Fruit fly (Drosophila melanogaster) whole organism, embryonic: ENCODE results near the gene Taf2.

Experiments
- Abd-B ChIP-seq: fragments of 200-800 bp; sonication (Bioruptor generic); optimal IDR thresholded peaks from 2 replicates; lab custom pipeline; 2018; ENCODE audit warnings: missing biosample characterization, mild to moderate bottlenecking, missing genetic modification characterization, moderate library complexity
- Ada2b ChIP-seq: fragments of 200-800 bp; sonication (Bioruptor generic); IDR thresholded peaks from 2 replicates; pipeline ENCODE4 v1.3.6; 2022; ENCODE audit warnings: missing biosample characterization, missing genetic modification characterization
- Atf3 ChIP-seq: fragments of 200-800 bp; sonication (Bioruptor generic); optimal IDR thresholded peaks from 3 replicates; lab custom pipeline; 2016; ENCODE audit warnings: missing biosample characterization, missing genetic modification characterization
- CG10274 ChIP-seq: fragments of 200-800 bp; sonication (Bioruptor generic); optimal IDR thresholded peaks from 3 replicates; lab custom pipeline; 2017; ENCODE audit warnings: missing biosample characterization, mild to moderate bottlenecking, missing genetic modification characterization
- CG10654 ChIP-seq: fragments of 200-800 bp; sonication (Bioruptor generic); optimal IDR thresholded peaks from 2 replicates; lab custom pipeline; 2016; ENCODE audit warnings: missing biosample characterization, missing genetic modification characterization
- CG11456 ChIP-seq: fragments of 200-800 bp; sonication (Bioruptor generic); IDR thresholded peaks from 3 replicates; pipeline ENCODE4 v1.3.6; 2022; ENCODE audit warnings: missing biosample characterization, missing genetic modification characterization
- CG12391 ChIP-seq: fragments of 200-800 bp; sonication (Bioruptor generic); optimal IDR thresholded peaks from 3 replicates; lab custom pipeline; 2018; ENCODE audit warnings: missing biosample characterization, mild to moderate bottlenecking, missing genetic modification characterization, moderate library complexity
- CG13775 ChIP-seq: fragments of 200-800 bp; sonication (Bioruptor generic); optimal IDR thresholded peaks from 3 replicates; lab custom pipeline; 2017; ENCODE audit warnings: missing biosample characterization, mild to moderate bottlenecking, missing genetic modification characterization
- CG17568 ChIP-seq: fragments of 200-800 bp; sonication (Bioruptor generic); optimal IDR thresholded peaks from 2 replicates; lab custom pipeline; 2018; ENCODE audit warnings: missing biosample characterization, mild to moderate bottlenecking, missing genetic modification characterization, moderate library complexity
- CG17912 ChIP-seq: fragments of 200-800 bp; sonication (Bioruptor generic); optimal IDR thresholded peaks from 2 replicates; lab custom pipeline; 2018; ENCODE audit warnings: missing biosample characterization, mild to moderate bottlenecking, missing genetic modification characterization
- CG31388 ChIP-seq: fragments of 200-800 bp; sonication (Bioruptor generic); optimal IDR thresholded peaks from 2 replicates; lab custom pipeline; 2016; ENCODE audit warnings: missing biosample characterization, missing genetic modification characterization
- CG4328 ChIP-seq: fragments of 200-800 bp; sonication (Bioruptor generic); optimal IDR thresholded peaks from 3 replicates; lab custom pipeline; 2017; ENCODE audit warnings: missing biosample characterization, missing genetic modification reagents, missing genetic modification characterization
- CG43689 ChIP-seq: fragments of 200-800 bp; sonication (Bioruptor generic); IDR thresholded peaks from 2 replicates; pipeline ENCODE4 v1.3.6; 2022; ENCODE audit warnings: missing biosample characterization, missing genetic modification characterization
- CG4820 ChIP-seq: fragments of 200-800 bp; sonication (Bioruptor generic); optimal IDR thresholded peaks from 3 replicates; lab custom pipeline; 2016; ENCODE audit warnings: missing biosample characterization, missing genetic modification characterization
- CG5953 ChIP-seq: fragments of 200-800 bp; sonication (Bioruptor generic); IDR thresholded peaks from 2 replicates; pipeline ENCODE4 v1.3.6; 2022; ENCODE audit warnings: missing biosample characterization, missing genetic modification characterization
- CG6683 ChIP-seq: fragments of 200-800 bp; sonication (Bioruptor generic); optimal IDR thresholded peaks from 2 replicates; lab custom pipeline; 2017; ENCODE audit warnings: missing biosample characterization, mild to moderate bottlenecking, missing genetic modification characterization, missing genetic modification reagents
- CG6791 ChIP-seq: fragments of 200-800 bp; sonication (Bioruptor generic); IDR thresholded peaks from 3 replicates; pipeline ENCODE4 v1.3.6; 2022; ENCODE audit warnings: missing biosample characterization, missing genetic modification characterization; ENCODE audit not compliant: partially characterized antibody
- CG8290 ChIP-seq, 3 experiments: fragments of 200-800 bp; sonication (Bioruptor generic); optimal IDR thresholded peaks; 2 replicates each; lab custom pipeline; 2016 to 2019; ENCODE audit warnings: missing biosample characterization in 3 of 3, missing genetic modification characterization in 3 of 3, mild to moderate bottlenecking in 2 of 3, moderate library complexity in 1 of 3
- CG8359 ChIP-seq: fragments of 200-800 bp; sonication (Bioruptor generic); optimal IDR thresholded peaks from 2 replicates; lab custom pipeline; 2017; ENCODE audit warnings: missing biosample characterization, mild to moderate bottlenecking, missing genetic modification characterization, borderline replicate concordance
- CG8388 ChIP-seq: fragments of 200-800 bp; sonication (Bioruptor generic); optimal IDR thresholded peaks from 2 replicates; lab custom pipeline; 2019; ENCODE audit warnings: missing biosample characterization, mild to moderate bottlenecking, missing genetic modification characterization, moderate library complexity
- CG8478 ChIP-seq: fragments of >200 bp; optimal IDR thresholded peaks from 2 replicates; lab custom pipeline; 2018
- CG9215 ChIP-seq: fragments of 200-800 bp; sonication (Bioruptor generic); IDR thresholded peaks from 2 replicates; pipeline ENCODE4 v1.3.6; 2022; ENCODE audit warnings: missing biosample characterization, missing genetic modification characterization
- Camta ChIP-seq: fragments of 200-800 bp; sonication (Bioruptor generic); optimal IDR thresholded peaks from 2 replicates; lab custom pipeline; 2016; ENCODE audit warnings: missing biosample characterization, missing genetic modification characterization
- Dll ChIP-seq: fragments of 200-800 bp; sonication (Bioruptor generic); IDR thresholded peaks from 4 replicates; pipeline ENCODE4 v1.3.6; 2022; ENCODE audit warnings: missing biosample characterization, missing genetic modification characterization; ENCODE audit not compliant: partially characterized antibody
- HHEX ChIP-seq: fragments of 200-800 bp; sonication (Bioruptor generic); optimal IDR thresholded peaks from 3 replicates; lab custom pipeline; 2017; ENCODE audit warnings: missing biosample characterization, mild to moderate bottlenecking, missing genetic modification characterization, missing genetic modification reagents
- Hr39 ChIP-seq: fragments of >200 bp; optimal IDR thresholded peaks from 2 replicates; lab custom pipeline; 2017
- MTF-1 ChIP-seq: fragments of 200-800 bp; sonication (Bioruptor generic); optimal IDR thresholded peaks from 2 replicates; lab custom pipeline; 2018; ENCODE audit warnings: missing biosample characterization, mild to moderate bottlenecking, missing genetic modification characterization, borderline replicate concordance
- Neu2 ChIP-seq: fragments of 200-800 bp; sonication (Bioruptor generic); optimal IDR thresholded peaks from 3 replicates; lab custom pipeline; 2016; ENCODE audit warnings: missing biosample characterization, missing genetic modification characterization, borderline replicate concordance
- Nf-YA ChIP-seq: fragments of 200-800 bp; sonication (Bioruptor generic); IDR thresholded peaks from 2 replicates; pipeline ENCODE4 v1.3.6; 2022; ENCODE audit warnings: missing biosample characterization, missing genetic modification characterization
- Sox100B ChIP-seq: fragments of 200-800 bp; sonication (Bioruptor generic); optimal IDR thresholded peaks from 3 replicates; lab custom pipeline; 2018; ENCODE audit warnings: missing biosample characterization, mild to moderate bottlenecking, missing genetic modification characterization
- Taf1 ChIP-seq: fragments of 200-800 bp; sonication (Bioruptor generic); IDR thresholded peaks from 2 replicates; pipeline ENCODE4 v1.3.6; 2022; ENCODE audit warnings: missing biosample characterization, missing genetic modification characterization
- YL-1 ChIP-seq: fragments of 200-800 bp; sonication (Bioruptor generic); optimal IDR thresholded peaks from 3 replicates; lab custom pipeline; 2017; ENCODE audit warnings: missing biosample characterization, mild to moderate bottlenecking, missing genetic modification characterization
- al ChIP-seq: fragments of 200-800 bp; sonication (Bioruptor generic); IDR thresholded peaks from 2 replicates; pipeline ENCODE4 v1.3.6; 2022; ENCODE audit warnings: missing biosample characterization, missing genetic modification characterization
- ara ChIP-seq: fragments of 200-800 bp; sonication (Bioruptor generic); IDR thresholded peaks from 2 replicates; pipeline ENCODE4 v1.3.6; 2022; ENCODE audit warnings: missing biosample characterization, missing genetic modification characterization
- bab2 ChIP-seq: fragments of 200-800 bp; sonication (Bioruptor generic); optimal IDR thresholded peaks from 2 replicates; lab custom pipeline; 2016; ENCODE audit warnings: missing biosample characterization, missing genetic modification characterization
- bigmax ChIP-seq: fragments of 200-800 bp; sonication (Bioruptor generic); optimal IDR thresholded peaks from 2 replicates; lab custom pipeline; 2018; ENCODE audit warnings: missing biosample characterization, mild to moderate bottlenecking, missing genetic modification characterization
- chinmo ChIP-seq: fragments of 200-800 bp; sonication (Bioruptor generic); IDR thresholded peaks from 4 replicates; pipeline ENCODE4 v1.3.6; 2022; ENCODE audit warnings: missing biosample characterization, missing genetic modification characterization; ENCODE audit not compliant: partially characterized antibody
- cwo ChIP-seq: fragments of 200-800 bp; sonication (Bioruptor generic); optimal IDR thresholded peaks from 3 replicates; lab custom pipeline; 2017; ENCODE audit warnings: missing biosample characterization, missing genetic modification characterization, mild to moderate bottlenecking, moderate library complexity, missing genetic modification reagents
- dmrt11E ChIP-seq: fragments of 200-800 bp; sonication (Bioruptor generic); optimal IDR thresholded peaks from 3 replicates; lab custom pipeline; 2018; ENCODE audit warnings: missing biosample characterization, mild to moderate bottlenecking, missing genetic modification characterization, moderate library complexity
- esg ChIP-seq: fragments of 200-800 bp; sonication (Bioruptor generic); conservative IDR thresholded peaks from 2 replicates; pipeline ENCODE4 v1.3.6; 2022; ENCODE audit warnings: missing biosample characterization, missing genetic modification characterization
- fd96Cb ChIP-seq: fragments of 200-800 bp; sonication (Bioruptor generic); optimal IDR thresholded peaks from 2 replicates; lab custom pipeline; 2018; ENCODE audit warnings: missing biosample characterization, mild to moderate bottlenecking, missing genetic modification characterization, moderate library complexity
- hkb ChIP-seq, 2 experiments: fragments of 200-800 bp in 1 of 2; fragments of >200 bp in 1 of 2; sonication (Bioruptor generic) in 1 of 2; IDR thresholded peaks in 1 of 2; optimal IDR thresholded peaks in 1 of 2; 2 replicates each; pipeline versions ENCODE4 v1.3.6 to Lab custom; 2017 to 2022; ENCODE audit warnings: missing biosample characterization in 1 of 2, missing genetic modification characterization in 1 of 2
- jumu ChIP-seq: fragments of 200-800 bp; sonication (Bioruptor generic); optimal IDR thresholded peaks from 3 replicates; lab custom pipeline; 2016; ENCODE audit warnings: missing biosample characterization, missing genetic modification characterization
- mld ChIP-seq: fragments of 200-800 bp; sonication (Bioruptor generic); IDR thresholded peaks from 3 replicates; pipeline ENCODE4 v1.3.6; 2022; ENCODE audit warnings: missing biosample characterization, missing genetic modification characterization; ENCODE audit not compliant: partially characterized antibody
- onecut ChIP-seq: fragments of 200-800 bp; sonication (Bioruptor generic); IDR thresholded peaks from 2 replicates; pipeline ENCODE4 v1.3.6; 2022; ENCODE audit warnings: missing biosample characterization, missing genetic modification characterization
- pan ChIP-seq, 4 experiments: fragments of >200 bp in 3 of 4; fragments of 200-800 bp in 1 of 4; sonication (Bioruptor generic) in 1 of 4; optimal IDR thresholded peaks in 3 of 4; IDR thresholded peaks in 1 of 4; 2 replicates each; pipeline versions ENCODE4 v1.3.6 to Lab custom; 2017 to 2022; ENCODE audit warnings: missing biosample characterization in 2 of 4, missing genetic modification characterization in 2 of 4, mixed read lengths in 1 of 4
- row ChIP-seq: fragments of 200-800 bp; sonication (Bioruptor generic); IDR thresholded peaks from 3 replicates; pipeline ENCODE4 v1.3.6; 2022; ENCODE audit warnings: missing biosample characterization, missing genetic modification characterization
- salm ChIP-seq: fragments of 200-800 bp; sonication (Bioruptor generic); optimal IDR thresholded peaks from 2 replicates; lab custom pipeline; 2018; ENCODE audit warnings: missing biosample characterization, mild to moderate bottlenecking, missing genetic modification characterization

Gene Taf2

dm6 chr3L:9888630-9889130 is at the start of gene Taf2, which contains the start of gene CalpB (continued):
- TF ChIP-seq bigmax (GFP tag; lab: Kevin White, UChicago) = no peak
- peak; percentile 92 for TF ChIP-seq row
- no peak for TF ChIP-seq chinmo (GFP tag; lab: Robert Waterston, UW)
- TF ChIP-seq CG8290 (GFP tag; optimal IDR thresholded peaks at IDR 0.05; lab: Kevin White, UChicago) = no peak
- no peak for TF ChIP-seq CG8290 (tag; optimal IDR thresholded peaks at IDR 0.05; lab: Kevin White, UChicago)
- peak; percentile 24; the same call in 1 of the 2 replicates for TF ChIP-seq ara (GFP tag; lab: Robert Waterston, UW)
- TF ChIP-seq Neu2 (GFP tag; lab: Kevin White, UChicago) = no peak
- no peak for TF ChIP-seq CG8478
- TF ChIP-seq MTF-1 (GFP tag; lab: Kevin White, UChicago) = no peak
- no peak; the same call in 1 of the 2 replicates for TF ChIP-seq CG43689
- no peak for TF ChIP-seq jumu
- peak; percentile 82 for TF ChIP-seq dmrt11E (tag; lab: Kevin White, UChicago)
- TF ChIP-seq CG6683 = no peak
- peak; percentile 59 for TF ChIP-seq esg (GFP tag; lab: Robert Waterston, UW)
- peak; percentile 93 for TF ChIP-seq fd96Cb (tag; lab: Kevin White, UChicago)
- TF ChIP-seq CG13775 (GFP tag; lab: Kevin White, UChicago) = peak; percentile 85
- TF ChIP-seq Dll (GFP tag; lab: Robert Waterston, UW) = no peak
- no peak for TF ChIP-seq CG5953 (GFP tag; lab: Robert Waterston, UW)
- peak; percentile 82 for TF ChIP-seq HHEX (GFP tag; lab: Kevin White, UChicago)
- no peak for TF ChIP-seq CG10274 (GFP tag; lab: Kevin White, UChicago)
- TF ChIP-seq CG4328 (GFP tag; lab: Kevin White, UChicago) = peak; percentile 66
- peak; percentile 21; the same call in 1 of the 2 replicates for TF ChIP-seq Taf1
- peak; percentile 64 for TF ChIP-seq CG8359
- TF ChIP-seq CG9215 = peak; percentile 83
- peak; percentile 74 for TF ChIP-seq Ada2b (GFP tag; lab: Robert Waterston, UW)
- peak; percentile 89 for TF ChIP-seq CG8388 (GFP tag; lab: Kevin White, UChicago)
- peak; percentile 30 for TF ChIP-seq CG31388 (GFP tag; lab: Kevin White, UChicago)
- TF ChIP-seq CG10654 (GFP tag; lab: Kevin White, UChicago) = peak; percentile 78
- TF ChIP-seq Hr39 (lab: Kevin White, UChicago) = no peak
- no peak for TF ChIP-seq Camta
- TF ChIP-seq Sox100B (GFP tag; lab: Kevin White, UChicago) = peak; percentile 96
- TF ChIP-seq CG17912 = no peak
- TF ChIP-seq Atf3 (GFP tag; lab: Kevin White, UChicago) = no peak
- peak; percentile 81 for TF ChIP-seq salm (tag; lab: Kevin White, UChicago)
- peak; percentile 69; the same call in 2 of the 3 replicates for TF ChIP-seq CG11456 (GFP tag; lab: Robert Waterston, UW)
- peak; percentile 63 for TF ChIP-seq onecut (GFP tag; lab: Robert Waterston, UW)
- peak; percentile 55; the same call in 1 of the 2 replicates for TF ChIP-seq Nf-YA (GFP tag; lab: Robert Waterston, UW)
- no peak for TF ChIP-seq hkb (optimal IDR thresholded peaks at IDR 0.05; lab: Kevin White, UChicago)
- TF ChIP-seq hkb (GFP tag; IDR thresholded peaks at IDR 0.05; lab: Robert Waterston, UW) = peak; percentile 71
- TF ChIP-seq mld (GFP tag; lab: Robert Waterston, UW) = no peak
- TF ChIP-seq CG17568 = no peak
- TF ChIP-seq CG6791 (GFP tag; lab: Robert Waterston, UW) = peak; percentile 34; the same call in 1 of the 3 replicates
- peak; percentile 94 for TF ChIP-seq CG12391 (tag; lab: Kevin White, UChicago)
- TF ChIP-seq cwo (GFP tag; lab: Kevin White, UChicago) = peak; percentile 84
- peak; percentile 29 for TF ChIP-seq bab2
- peak; percentile 88 for TF ChIP-seq Abd-B (GFP tag; lab: Kevin White, UChicago)
- no peak for TF ChIP-seq pan (optimal IDR thresholded peaks at IDR 0.05; lab: Kevin White, UChicago)
- peak in 1 of 2 experiments; percentile 77 for TF ChIP-seq pan (GFP tag; optimal IDR thresholded peaks at IDR 0.05 in 1 of 2, IDR thresholded peaks at IDR 0.05 in 1 of 2)
- peak; percentile 81 for TF ChIP-seq CG4820 (GFP tag; lab: Kevin White, UChicago)
- peak; percentile 87 for TF ChIP-seq YL-1 (GFP tag; lab: Kevin White, UChicago)
- peak; percentile 69 for TF ChIP-seq al (GFP tag; lab: Robert Waterston, UW)
